Fruit fly (Drosophila melanogaster) whole organism, embryonic: ENCODE data around the gene CG15011.

Experiments
- Abd-B ChIP-seq: fragments of 200-800 bp; sonication (Bioruptor generic); optimal IDR thresholded peaks from 2 replicates; lab custom pipeline; 2018; ENCODE audit warnings: missing biosample characterization, mild to moderate bottlenecking, missing genetic modification characterization, moderate library complexity
- Aef1 ChIP-seq: fragments of 200-800 bp; sonication (Bioruptor generic); IDR thresholded peaks from 3 replicates; pipeline ENCODE4 v1.3.6; 2022; ENCODE audit warnings: missing biosample characterization, missing genetic modification characterization
- B-H2 ChIP-seq: fragments of 200-800 bp; sonication (Bioruptor generic); optimal IDR thresholded peaks from 2 replicates; lab custom pipeline; 2018; ENCODE audit warnings: missing biosample characterization, mild to moderate bottlenecking, missing genetic modification characterization
- C15 ChIP-seq: fragments of 200-800 bp; sonication (Bioruptor generic); IDR thresholded peaks from 3 replicates; pipeline ENCODE4 v1.3.6; 2022; ENCODE audit warnings: missing biosample characterization, missing genetic modification characterization
- CG10147 ChIP-seq: fragments of 200-800 bp; sonication (Bioruptor generic); optimal IDR thresholded peaks from 2 replicates; lab custom pipeline; 2019; ENCODE audit warnings: missing biosample characterization, mild to moderate bottlenecking, missing genetic modification characterization, moderate library complexity
- CG10654 ChIP-seq: fragments of 200-800 bp; sonication (Bioruptor generic); optimal IDR thresholded peaks from 2 replicates; lab custom pipeline; 2016; ENCODE audit warnings: missing biosample characterization, missing genetic modification characterization
- CG11085 ChIP-seq: fragments of 200-800 bp; sonication (Bioruptor generic); IDR thresholded peaks from 2 replicates; pipeline ENCODE4 v1.3.6; 2022; ENCODE audit warnings: missing biosample characterization, missing genetic modification characterization
- CG12744 ChIP-seq: fragments of 200-800 bp; sonication (Bioruptor generic); optimal IDR thresholded peaks from 2 replicates; lab custom pipeline; 2016; ENCODE audit warnings: missing biosample characterization, missing genetic modification characterization
- CG12942 ChIP-seq: fragments of 200-800 bp; sonication (Bioruptor generic); optimal IDR thresholded peaks from 3 replicates; lab custom pipeline; 2016; ENCODE audit warnings: missing biosample characterization, missing genetic modification characterization
- CG15479 ChIP-seq: fragments of 200-800 bp; sonication (Bioruptor generic); optimal IDR thresholded peaks from 3 replicates; lab custom pipeline; 2019; ENCODE audit warnings: missing biosample characterization, mild to moderate bottlenecking, missing genetic modification characterization, moderate library complexity
- CG15601 ChIP-seq: fragments of 200-800 bp; sonication (Bioruptor generic); optimal IDR thresholded peaks from 3 replicates; lab custom pipeline; 2019; ENCODE audit warnings: missing biosample characterization, mild to moderate bottlenecking, missing genetic modification characterization, moderate library complexity
- CG1602 ChIP-seq: fragments of 200-800 bp; sonication (Bioruptor generic); optimal IDR thresholded peaks from 3 replicates; lab custom pipeline; 2016; ENCODE audit warnings: missing biosample characterization, missing genetic modification characterization
- CG2129 ChIP-seq: fragments of 200-800 bp; sonication (Bioruptor generic); IDR thresholded peaks from 2 replicates; pipeline ENCODE4 v1.3.6; 2022; ENCODE audit warnings: missing biosample characterization, missing genetic modification characterization; ENCODE audit not compliant: partially characterized antibody
- CG3281 ChIP-seq: fragments of 200-800 bp; sonication (Bioruptor generic); optimal IDR thresholded peaks from 3 replicates; lab custom pipeline; 2017; ENCODE audit warnings: missing biosample characterization, mild to moderate bottlenecking, missing genetic modification characterization
- CG5180 ChIP-seq: fragments of 200-800 bp; sonication (Bioruptor generic); optimal IDR thresholded peaks from 3 replicates; lab custom pipeline; 2017; ENCODE audit warnings: missing biosample characterization, missing genetic modification characterization, mild to moderate bottlenecking, moderate library complexity, missing genetic modification reagents
- CG6175 ChIP-seq: fragments of 200-800 bp; sonication (Bioruptor generic); IDR thresholded peaks from 3 replicates; pipeline ENCODE4 v1.3.6; 2022; ENCODE audit warnings: missing biosample characterization, missing genetic modification characterization
- CG6272 ChIP-seq: fragments of 200-800 bp; sonication (Bioruptor generic); IDR thresholded peaks from 2 replicates; pipeline ENCODE4 v1.3.6; 2022; ENCODE audit warnings: missing biosample characterization, missing genetic modification characterization
- CG9797 ChIP-seq: fragments of 200-800 bp; sonication (Bioruptor generic); optimal IDR thresholded peaks from 3 replicates; lab custom pipeline; 2018; ENCODE audit warnings: missing biosample characterization, mild to moderate bottlenecking, missing genetic modification characterization
- D19A ChIP-seq: fragments of 200-800 bp; optimal IDR thresholded peaks from 3 replicates; lab custom pipeline; 2019; ENCODE audit warnings: missing biosample characterization, mild to moderate bottlenecking, missing genetic modification characterization, moderate library complexity
- Dbx ChIP-seq: fragments of 200-800 bp; sonication (Bioruptor generic); IDR thresholded peaks from 3 replicates; pipeline ENCODE4 v1.3.6; 2022; ENCODE audit warnings: missing biosample characterization, missing genetic modification characterization
- Dek ChIP-seq: fragments of 200-800 bp; sonication (Bioruptor generic); optimal IDR thresholded peaks from 3 replicates; lab custom pipeline; 2019; ENCODE audit warnings: missing biosample characterization, mild to moderate bottlenecking, missing genetic modification characterization, moderate library complexity
- Dll ChIP-seq: fragments of 200-800 bp; sonication (Bioruptor generic); IDR thresholded peaks from 4 replicates; pipeline ENCODE4 v1.3.6; 2022; ENCODE audit warnings: missing biosample characterization, missing genetic modification characterization; ENCODE audit not compliant: partially characterized antibody
- Hr3 ChIP-seq: fragments of 200-800 bp; sonication (Bioruptor generic); optimal IDR thresholded peaks from 3 replicates; lab custom pipeline; 2016; ENCODE audit warnings: missing biosample characterization, missing genetic modification characterization
- Hsf ChIP-seq: fragments of 200-800 bp; sonication (Bioruptor generic); optimal IDR thresholded peaks from 3 replicates; lab custom pipeline; 2016; ENCODE audit warnings: missing biosample characterization, missing genetic modification characterization
- MTF-1 ChIP-seq: fragments of 200-800 bp; sonication (Bioruptor generic); optimal IDR thresholded peaks from 2 replicates; lab custom pipeline; 2018; ENCODE audit warnings: missing biosample characterization, mild to moderate bottlenecking, missing genetic modification characterization, borderline replicate concordance
- Nf-YB ChIP-seq: fragments of 200-800 bp; sonication (Bioruptor generic); optimal IDR thresholded peaks from 3 replicates; lab custom pipeline; 2019; ENCODE audit warnings: missing biosample characterization, mild to moderate bottlenecking, missing genetic modification characterization, moderate library complexity
- Nf-YC ChIP-seq: fragments of 200-800 bp; optimal IDR thresholded peaks from 3 replicates; lab custom pipeline; 2019; ENCODE audit warnings: missing biosample characterization, mild to moderate bottlenecking, missing genetic modification characterization, moderate library complexity
- Oli ChIP-seq: fragments of 200-800 bp; sonication (Bioruptor generic); optimal IDR thresholded peaks from 2 replicates; lab custom pipeline; 2018; ENCODE audit warnings: missing biosample characterization, mild to moderate bottlenecking, missing genetic modification characterization, moderate library complexity
- Opbp ChIP-seq: fragments of 200-800 bp; sonication (Bioruptor generic); IDR thresholded peaks from 3 replicates; pipeline ENCODE4 v1.3.6; 2022; ENCODE audit warnings: missing biosample characterization, missing genetic modification characterization; ENCODE audit not compliant: partially characterized antibody
- Stat92E ChIP-seq, 3 experiments: fragments of >200 bp in 2 of 3; fragments of 200-800 bp in 1 of 3; sonication (Bioruptor generic) in 1 of 3; optimal IDR thresholded peaks; 2 replicates each; lab custom pipeline; 2017 to 2019; ENCODE audit warnings: missing biosample characterization in 3 of 3, missing genetic modification characterization in 3 of 3, mild to moderate bottlenecking in 1 of 3, moderate library complexity in 1 of 3
- Trl ChIP-seq, 3 experiments: fragments of >200 bp in 2 of 3; fragments of 200-800 bp in 1 of 3; sonication (Bioruptor generic) in 1 of 3; optimal IDR thresholded peaks; 2 replicates in 1 of 3; 3 replicates in 2 of 3; lab custom pipeline; 2016 to 2017; ENCODE audit warnings: missing biosample characterization in 1 of 3, missing genetic modification characterization in 1 of 3
- bigmax ChIP-seq: fragments of 200-800 bp; sonication (Bioruptor generic); optimal IDR thresholded peaks from 2 replicates; lab custom pipeline; 2018; ENCODE audit warnings: missing biosample characterization, mild to moderate bottlenecking, missing genetic modification characterization
- caup ChIP-seq: fragments of 200-800 bp; sonication (Bioruptor generic); optimal IDR thresholded peaks from 3 replicates; lab custom pipeline; 2017; ENCODE audit warnings: missing biosample characterization, mild to moderate bottlenecking, missing genetic modification characterization, moderate library complexity; ENCODE audit not compliant: severe bottlenecking
- da ChIP-seq: fragments of 200-800 bp; sonication (Bioruptor generic); optimal IDR thresholded peaks from 2 replicates; lab custom pipeline; 2016; ENCODE audit warnings: missing biosample characterization, missing genetic modification characterization
- dati ChIP-seq: fragments of 200-800 bp; sonication (Bioruptor generic); IDR thresholded peaks from 2 replicates; pipeline ENCODE4 v1.3.6; 2022; ENCODE audit warnings: missing biosample characterization, missing genetic modification characterization
- dmrt11E ChIP-seq: fragments of 200-800 bp; sonication (Bioruptor generic); optimal IDR thresholded peaks from 3 replicates; lab custom pipeline; 2018; ENCODE audit warnings: missing biosample characterization, mild to moderate bottlenecking, missing genetic modification characterization, moderate library complexity
- dysf ChIP-seq: fragments of 200-800 bp; sonication (Bioruptor generic); IDR thresholded peaks from 3 replicates; pipeline ENCODE4 v1.3.6; 2022; ENCODE audit warnings: missing biosample characterization, missing genetic modification characterization
- gfzf ChIP-seq: fragments of 200-800 bp; sonication (Bioruptor generic); optimal IDR thresholded peaks from 2 replicates; lab custom pipeline; 2016; ENCODE audit warnings: missing biosample characterization, mild to moderate bottlenecking, missing genetic modification characterization, moderate library complexity
- grn ChIP-seq: fragments of 200-800 bp; sonication (Bioruptor generic); optimal IDR thresholded peaks from 3 replicates; lab custom pipeline; 2017; ENCODE audit warnings: missing biosample characterization, missing genetic modification characterization
- pfk ChIP-seq: fragments of 200-800 bp; sonication (Bioruptor generic); optimal IDR thresholded peaks from 2 replicates; lab custom pipeline; 2018; ENCODE audit warnings: missing biosample characterization, mild to moderate bottlenecking, missing genetic modification characterization, moderate library complexity
- psq ChIP-seq: fragments of 200-800 bp; sonication (Bioruptor generic); optimal IDR thresholded peaks from 2 replicates; lab custom pipeline; 2017; ENCODE audit warnings: missing biosample characterization, missing genetic modification characterization
- ranshi ChIP-seq: fragments of 200-800 bp; sonication (Bioruptor generic); IDR thresholded peaks from 2 replicates; pipeline ENCODE4 v1.3.6; 2022; ENCODE audit warnings: missing biosample characterization, missing genetic modification characterization
- ro ChIP-seq: fragments of 200-800 bp; sonication (Bioruptor generic); IDR thresholded peaks from 2 replicates; pipeline ENCODE4 v1.3.6; 2022; ENCODE audit warnings: missing biosample characterization, missing genetic modification characterization
- sob ChIP-seq: fragments of 200-800 bp; sonication (Bioruptor generic); IDR thresholded peaks from 2 replicates; pipeline ENCODE4 v1.3.6; 2022; ENCODE audit warnings: missing biosample characterization, missing genetic modification characterization
- stwl ChIP-seq: fragments of 200-800 bp; sonication (Bioruptor generic); optimal IDR thresholded peaks from 3 replicates; lab custom pipeline; 2018; ENCODE audit warnings: missing biosample characterization, mild to moderate bottlenecking, missing genetic modification characterization, moderate library complexity
- tgo ChIP-seq: fragments of 200-800 bp; sonication (Bioruptor generic); IDR thresholded peaks from 3 replicates; pipeline ENCODE4 v1.3.6; 2022; ENCODE audit warnings: missing biosample characterization, missing genetic modification characterization
- trem ChIP-seq: fragments of 200-800 bp; optimal IDR thresholded peaks from 3 replicates; lab custom pipeline; 2019; ENCODE audit warnings: missing biosample characterization, mild to moderate bottlenecking, missing genetic modification characterization, moderate library complexity
- zfh1 ChIP-seq: fragments of 200-800 bp; sonication (Bioruptor generic); IDR thresholded peaks from 3 replicates; pipeline ENCODE4 v1.3.6; 2022; ENCODE audit warnings: missing biosample characterization, missing genetic modification characterization

CG15011 gene

dm6 chr3L:4254301-4254834 is 4.6 kb downstream of the CG15011 start, which contains the start of the genes ago and CG1265 (continued):
- TF ChIP-seq CG12744 (GFP tag; lab: Kevin White, UChicago), result no peak
- TF ChIP-seq CG2129 (GFP tag; lab: Robert Waterston, UW), result 0 out of 2 replicates have a peak, but pooled peaks have one; percentile 11
- TF ChIP-seq CG10147 (GFP tag; lab: Kevin White, UChicago), result no peak
- TF ChIP-seq D19A (tag; lab: Kevin White, UChicago), result peak; percentile 62
- peak; percentile 46 for TF ChIP-seq CG15601 (tag; lab: Kevin White, UChicago)
- TF ChIP-seq Aef1 (GFP tag; lab: Robert Waterston, UW), result no peak
- TF ChIP-seq CG6272 (GFP tag; lab: Robert Waterston, UW), result no peak; the same call in 1 of the 2 replicates
- no peak for TF ChIP-seq CG6175 (GFP tag; lab: Robert Waterston, UW)
- peak; percentile 31 for TF ChIP-seq Oli
- TF ChIP-seq tgo (GFP tag; lab: Robert Waterston, UW), result peak; percentile 15; the same call in 1 of the 3 replicates
- peak; percentile 23 for TF ChIP-seq dmrt11E
- no peak for TF ChIP-seq zfh1 (GFP tag; lab: Robert Waterston, UW)
- peak; percentile 28 for TF ChIP-seq CG10654 (GFP tag; lab: Kevin White, UChicago)
- peak; percentile 39; the same call in 2 of the 4 replicates for TF ChIP-seq Dll (GFP tag; lab: Robert Waterston, UW)
- peak; percentile 15; the same call in 1 of the 2 replicates for TF ChIP-seq sob (GFP tag; lab: Robert Waterston, UW)
- peak; percentile 47 for TF ChIP-seq Hr3 (GFP tag; lab: Kevin White, UChicago)
- TF ChIP-seq Opbp, result peak; percentile 43; the same call in 1 of the 3 replicates
- no peak for TF ChIP-seq Stat92E (GFP tag; optimal IDR thresholded peaks at IDR 0.05; lab: Kevin White, UChicago)
- TF ChIP-seq CG15479 (GFP tag; lab: Kevin White, UChicago), result no peak
- TF ChIP-seq B-H2 (GFP tag; lab: Kevin White, UChicago), result peak; percentile 49
- no peak for TF ChIP-seq Trl (optimal IDR thresholded peaks at IDR 0.05; lab: Kevin White, UChicago)
- no peak for TF ChIP-seq Trl (GFP tag; optimal IDR thresholded peaks at IDR 0.05; lab: Kevin White, UChicago)
- TF ChIP-seq CG1602 (GFP tag; lab: Kevin White, UChicago), result peak; percentile 34
- TF ChIP-seq da (GFP tag; lab: Kevin White, UChicago), result no peak
- TF ChIP-seq Hsf (GFP tag; lab: Kevin White, UChicago), result peak; percentile 5
- TF ChIP-seq Abd-B, result peak; percentile 53
- TF ChIP-seq stwl (tag; lab: Kevin White, UChicago), result peak; percentile 33
- TF ChIP-seq ro (GFP tag; lab: Robert Waterston, UW), result no peak
- TF ChIP-seq C15 (GFP tag; lab: Robert Waterston, UW), result no peak
- TF ChIP-seq Nf-YC, result peak; percentile 62
- TF ChIP-seq ranshi (GFP tag; lab: Robert Waterston, UW), result peak; percentile 50
- peak; percentile 46 for TF ChIP-seq CG9797
- TF ChIP-seq CG12942, result no peak
- TF ChIP-seq CG11085 (GFP tag; lab: Robert Waterston, UW), result 0 out of 2 replicates have a peak, but pooled peaks have one; percentile 6
- no peak for TF ChIP-seq grn (GFP tag; lab: Kevin White, UChicago)
- TF ChIP-seq CG3281 (GFP tag; lab: Kevin White, UChicago), result peak; percentile 40
- no peak for TF ChIP-seq psq (GFP tag; lab: Kevin White, UChicago)
- peak; percentile 73 for TF ChIP-seq gfzf (GFP tag; lab: Kevin White, UChicago)
- TF ChIP-seq caup (GFP tag; lab: Kevin White, UChicago), result peak; percentile 10
- TF ChIP-seq Dbx (GFP tag; lab: Robert Waterston, UW), result 0 out of 3 replicates have a peak, but pooled peaks have one; percentile 32
- no peak for TF ChIP-seq bigmax (GFP tag; lab: Kevin White, UChicago)
- TF ChIP-seq pfk (GFP tag; lab: Kevin White, UChicago), result no peak
- peak; percentile 40; the same call in 1 of the 3 replicates for TF ChIP-seq dysf (GFP tag; lab: Robert Waterston, UW)
- peak; percentile 2 for TF ChIP-seq MTF-1 (GFP tag; lab: Kevin White, UChicago)
- TF ChIP-seq dati, result 0 out of 2 replicates have a peak, but pooled peaks have one; percentile 19
- TF ChIP-seq trem (tag; lab: Kevin White, UChicago), result peak; percentile 36
- TF ChIP-seq CG5180 (GFP tag; lab: Kevin White, UChicago), result peak; percentile 2
- TF ChIP-seq Dek (tag; lab: Kevin White, UChicago), result peak; percentile 15
- peak; percentile 5 for TF ChIP-seq Nf-YB (GFP tag; lab: Kevin White, UChicago)
